Worm (Caenorhabditis elegans) whole organism, late embryonic: Measurements from ENCODE around the gene srz-6.

Experiments used
- K02D7.2 ChIP-seq: sonication (generic microtip); optimal IDR thresholded peaks from 2 replicates; lab custom pipeline; 2017; ENCODE audit warnings: mild to moderate bottlenecking, missing genetic modification characterization, missing compliant biosample characterization
- K09A11.1 ChIP-seq: sonication (generic microtip); optimal IDR thresholded peaks from 2 replicates; lab custom pipeline; 2017; ENCODE audit warnings: antibody characterized with exemption, mild to moderate bottlenecking, missing genetic modification characterization, missing compliant biosample characterization; ENCODE audit not compliant: insufficient read depth
- T23F11.4 ChIP-seq: fragments of 200-800 bp; sonication (Bioruptor generic); optimal IDR thresholded peaks from 2 replicates; lab custom pipeline; 2018; ENCODE audit warnings: mild to moderate bottlenecking, missing genetic modification characterization, missing compliant biosample characterization
- ama-1 ChIP-seq: fragments of 150-350 bp; optimal IDR thresholded peaks from 2 replicates; lab custom pipeline; 2014
- ceh-14 ChIP-seq: sonication (generic microtip); optimal IDR thresholded peaks from 2 replicates; lab custom pipeline; 2016; ENCODE audit warnings: missing genotype, missing genetic modification characterization, missing compliant biosample characterization
- ceh-19 ChIP-seq: fragments of 200-800 bp; sonication (Bioruptor generic); optimal IDR thresholded peaks from 2 replicates; lab custom pipeline; 2018; ENCODE audit warnings: mild to moderate bottlenecking, missing genetic modification characterization, missing compliant biosample characterization
- ceh-2 ChIP-seq: sonication (generic microtip); optimal IDR thresholded peaks from 2 replicates; lab custom pipeline; 2016; ENCODE audit warnings: missing genotype, missing genetic modification characterization, missing compliant biosample characterization
- ceh-24 ChIP-seq: sonication (generic microtip); optimal IDR thresholded peaks from 2 replicates; lab custom pipeline; 2016; ENCODE audit warnings: mild to moderate bottlenecking, missing genetic modification characterization, missing compliant biosample characterization
- ceh-30 ChIP-seq: fragments of 150-350 bp; optimal IDR thresholded peaks from 2 replicates; lab custom pipeline; 2014; ENCODE audit warnings: missing biosample characterization, missing genetic modification characterization
- ceh-31 ChIP-seq: sonication (generic microtip); optimal IDR thresholded peaks from 2 replicates; lab custom pipeline; 2016; ENCODE audit warnings: missing genetic modification characterization, missing compliant biosample characterization
- ceh-45 ChIP-seq: fragments of 200-800 bp; sonication (Bioruptor generic); IDR thresholded peaks from 2 replicates; pipeline ENCODE4 v1.3.6; 2022; ENCODE audit warnings: missing genetic modification reagents, missing genetic modification characterization, missing compliant biosample characterization
- ceh-6 ChIP-seq: fragments of 200-800 bp; sonication (Bioruptor generic); optimal IDR thresholded peaks from 2 replicates; lab custom pipeline; 2018; ENCODE audit warnings: mild to moderate bottlenecking, missing genetic modification characterization, missing compliant biosample characterization
- ceh-9 ChIP-seq: sonication (generic microtip); optimal IDR thresholded peaks from 2 replicates; lab custom pipeline; 2016; ENCODE audit warnings: mild to moderate bottlenecking, missing genetic modification characterization, inconsistent platforms, missing compliant biosample characterization
- dmd-4 ChIP-seq: sonication (generic microtip); optimal IDR thresholded peaks from 2 replicates; lab custom pipeline; 2016; ENCODE audit warnings: borderline replicate concordance, missing genetic modification characterization, missing compliant biosample characterization
- dve-1 ChIP-seq: sonication (generic microtip); optimal IDR thresholded peaks from 2 replicates; lab custom pipeline; 2017; ENCODE audit warnings: antibody characterized with exemption, mild to moderate bottlenecking, missing genetic modification characterization, missing compliant biosample characterization
- elt-2 ChIP-seq: sonication (generic microtip); optimal IDR thresholded peaks from 2 replicates; lab custom pipeline; 2016; ENCODE audit warnings: missing genetic modification reagents, missing genetic modification characterization, missing compliant biosample characterization
- ets-4 ChIP-seq: sonication (generic microtip); optimal IDR thresholded peaks from 2 replicates; lab custom pipeline; 2016; ENCODE audit warnings: missing genetic modification characterization, missing compliant biosample characterization
- fkh-10 ChIP-seq: fragments of 150-350 bp; optimal IDR thresholded peaks from 2 replicates; lab custom pipeline; 2014; ENCODE audit warnings: missing biosample characterization, missing genetic modification reagents, missing genetic modification characterization
- hlh-13 ChIP-seq: fragments of 200-800 bp; sonication (Bioruptor generic); optimal IDR thresholded peaks from 2 replicates; lab custom pipeline; 2018; ENCODE audit warnings: mild to moderate bottlenecking, missing genetic modification characterization, missing compliant biosample characterization
- hlh-15 ChIP-seq: sonication (generic microtip); optimal IDR thresholded peaks from 2 replicates; lab custom pipeline; 2016; ENCODE audit warnings: missing genetic modification characterization, missing compliant biosample characterization
- hlh-6 ChIP-seq: sonication (generic microtip); optimal IDR thresholded peaks from 2 replicates; lab custom pipeline; 2016; ENCODE audit warnings: missing genotype, missing genetic modification characterization, missing compliant biosample characterization
- hlh-8 ChIP-seq: sonication (generic microtip); optimal IDR thresholded peaks from 2 replicates; lab custom pipeline; 2016; ENCODE audit warnings: missing genotype, missing genetic modification characterization, missing compliant biosample characterization
- lim-6 ChIP-seq: sonication (generic microtip); optimal IDR thresholded peaks from 2 replicates; lab custom pipeline; 2016; ENCODE audit warnings: missing genetic modification characterization, missing compliant biosample characterization
- lin-11 ChIP-seq: fragments of 200-800 bp; sonication (Bioruptor generic); optimal IDR thresholded peaks from 2 replicates; lab custom pipeline; 2018; ENCODE audit warnings: mild to moderate bottlenecking, missing genetic modification characterization, missing compliant biosample characterization
- madf-2 ChIP-seq: sonication (generic microtip); optimal IDR thresholded peaks from 2 replicates; lab custom pipeline; 2017; ENCODE audit warnings: missing genetic modification characterization, missing compliant biosample characterization
- mec-3 ChIP-seq: sonication (generic microtip); optimal IDR thresholded peaks from 2 replicates; lab custom pipeline; 2016; ENCODE audit warnings: borderline replicate concordance, missing genetic modification characterization, missing compliant biosample characterization
- nfya-1 ChIP-seq: sonication (generic microtip); optimal IDR thresholded peaks from 2 replicates; lab custom pipeline; 2017; ENCODE audit warnings: missing genetic modification characterization, mild to moderate bottlenecking, missing compliant biosample characterization, antibody characterized with exemption, moderate library complexity
- nhr-11 ChIP-seq: fragments of 150-350 bp; optimal IDR thresholded peaks from 2 replicates; lab custom pipeline; 2014; ENCODE audit warnings: missing biosample characterization, missing genetic modification characterization
- nhr-232 ChIP-seq: sonication (generic microtip); optimal IDR thresholded peaks from 2 replicates; lab custom pipeline; 2016; ENCODE audit warnings: missing genetic modification characterization, missing compliant biosample characterization
- npax-4 ChIP-seq: sonication (generic microtip); optimal IDR thresholded peaks from 2 replicates; lab custom pipeline; 2016; ENCODE audit warnings: missing genetic modification characterization, missing compliant biosample characterization
- odd-2 ChIP-seq: sonication (generic microtip); optimal IDR thresholded peaks from 2 replicates; lab custom pipeline; 2017; ENCODE audit warnings: antibody characterized with exemption, mild to moderate bottlenecking, missing genetic modification characterization, missing compliant biosample characterization
- pat-9 ChIP-seq: fragments of 200-800 bp; sonication (Bioruptor generic); optimal IDR thresholded peaks from 2 replicates; lab custom pipeline; 2018; ENCODE audit warnings: mild to moderate bottlenecking, missing genetic modification characterization, moderate library complexity, missing compliant biosample characterization
- pax-1 ChIP-seq: fragments of 150-350 bp; optimal IDR thresholded peaks from 2 replicates; lab custom pipeline; 2014; ENCODE audit warnings: missing biosample characterization, missing genetic modification characterization
- pha-2 ChIP-seq: sonication (generic microtip); optimal IDR thresholded peaks from 2 replicates; lab custom pipeline; 2017; ENCODE audit warnings: mild to moderate bottlenecking, missing genetic modification characterization, missing compliant biosample characterization
- pha-4 ChIP-seq: fragments of 150-350 bp; optimal IDR thresholded peaks from 2 replicates; lab custom pipeline; 2018; ENCODE audit warnings: missing biosample characterization, missing genetic modification reagents, missing genetic modification characterization
- pqm-1 ChIP-seq: sonication (generic microtip); optimal IDR thresholded peaks from 2 replicates; lab custom pipeline; 2016; ENCODE audit warnings: missing genetic modification characterization, missing compliant biosample characterization
- pros-1 ChIP-seq: fragments of 150-350 bp; optimal IDR thresholded peaks from 2 replicates; lab custom pipeline; 2014; ENCODE audit warnings: missing biosample characterization, missing genetic modification reagents, missing genetic modification characterization
- ref-2 ChIP-seq: sonication (generic microtip); optimal IDR thresholded peaks from 2 replicates; lab custom pipeline; 2016; ENCODE audit warnings: missing genetic modification characterization, missing compliant biosample characterization
- sox-2 ChIP-seq: fragments of 200-800 bp; sonication (Bioruptor generic); IDR thresholded peaks from 2 replicates; pipeline ENCODE4 v1.3.6; 2022; ENCODE audit warnings: missing genetic modification reagents, missing genetic modification characterization, missing compliant biosample characterization
- sox-4 ChIP-seq: sonication (generic microtip); optimal IDR thresholded peaks from 2 replicates; lab custom pipeline; 2017; ENCODE audit warnings: mild to moderate bottlenecking, missing genetic modification characterization, inconsistent platforms, missing compliant biosample characterization
- tbx-7 ChIP-seq: sonication (generic microtip); optimal IDR thresholded peaks from 2 replicates; lab custom pipeline; 2016; ENCODE audit warnings: missing genotype, missing genetic modification characterization, missing compliant biosample characterization
- ttx-3 ChIP-seq: sonication (generic microtip); optimal IDR thresholded peaks from 2 replicates; lab custom pipeline; 2016; ENCODE audit warnings: missing genetic modification reagents, missing genetic modification characterization, missing compliant biosample characterization
- unc-3 ChIP-seq, 2 experiments: fragments of 200-800 bp in 1 of 2; sonication (Bioruptor generic) in 1 of 2; sonication (generic microtip) in 1 of 2; conservative IDR thresholded peaks in 1 of 2; optimal IDR thresholded peaks in 1 of 2; 2 replicates each; pipeline versions ENCODE4 v1.3.6 to Lab custom; 2016 to 2022; ENCODE audit warnings: missing compliant biosample characterization in 2 of 2, missing genetic modification characterization in 2 of 2, missing genetic modification reagents in 1 of 2
- unc-42 ChIP-seq: sonication (generic microtip); optimal IDR thresholded peaks from 2 replicates; lab custom pipeline; 2016; ENCODE audit warnings: missing genotype, missing genetic modification characterization, missing compliant biosample characterization
- unc-55 ChIP-seq: sonication (generic microtip); optimal IDR thresholded peaks from 2 replicates; lab custom pipeline; 2017; ENCODE audit warnings: missing biosample characterization, missing genetic modification reagents, missing genetic modification characterization
- ztf-16 ChIP-seq: sonication (generic microtip); optimal IDR thresholded peaks from 2 replicates; lab custom pipeline; 2017; ENCODE audit warnings: missing genetic modification characterization, missing compliant biosample characterization

Gene srz-6

DNA sequence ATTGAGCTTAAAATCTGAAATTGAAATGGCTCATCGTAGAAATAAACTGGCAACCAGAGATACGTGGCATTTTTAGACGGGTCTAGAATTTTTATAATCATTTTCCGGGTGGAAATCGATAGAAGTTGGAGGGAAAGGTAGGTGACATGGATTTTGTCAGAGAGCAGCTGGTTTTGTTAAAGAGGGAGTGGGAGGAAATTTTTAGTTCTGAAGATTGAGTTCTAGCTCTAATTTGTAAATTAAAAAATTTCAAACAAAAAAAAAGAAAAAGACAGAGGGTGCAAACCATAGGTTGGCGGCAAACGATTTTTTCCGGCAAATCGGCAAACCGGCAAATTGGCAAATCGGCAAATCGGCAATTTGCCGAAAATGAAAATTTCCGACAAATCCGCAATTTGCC is 35.4 kb upstream of the srz-6 start, which contains the start of gene sre-32:
Gene sre-32, minus strand, starts transcription at position 101 of the 400 bp plus-strand sequence.
- no peak for TF ChIP-seq ceh-14
- TF ChIP-seq ets-4: no peak
- no peak for TF ChIP-seq ceh-31 (tag; lab: Kevin White, UChicago)
- TF ChIP-seq ref-2 (tag; lab: Kevin White, UChicago): no peak
- TF ChIP-seq ceh-30: no peak
- TF ChIP-seq unc-3 (GFP tag; conservative IDR thresholded peaks at IDR 0.05; lab: Robert Waterston, UW): no peak
- TF ChIP-seq unc-3 (tag; optimal IDR thresholded peaks at IDR 0.05; lab: Kevin White, UChicago): no peak
- TF ChIP-seq pax-1 (tag; lab: Kevin White, UChicago): no peak
- TF ChIP-seq ceh-2 (tag; lab: Kevin White, UChicago): no peak
- TF ChIP-seq ama-1: no peak
- no peak for TF ChIP-seq elt-2 (tag; lab: Kevin White, UChicago)
- no peak for TF ChIP-seq madf-2 (tag; lab: Kevin White, UChicago)
- TF ChIP-seq ceh-6: no peak
- no peak for TF ChIP-seq nfya-1
- TF ChIP-seq sox-2 (GFP tag; lab: Robert Waterston, UW): no peak
- TF ChIP-seq unc-42 (tag; lab: Kevin White, UChicago): no peak
- TF ChIP-seq ceh-9: no peak
- TF ChIP-seq tbx-7 (tag; lab: Kevin White, UChicago): no peak
- no peak for TF ChIP-seq sox-4 (tag; lab: Kevin White, UChicago)
- no peak for TF ChIP-seq T23F11.4
- TF ChIP-seq pha-2 (tag; lab: Kevin White, UChicago): no peak

DNA sequence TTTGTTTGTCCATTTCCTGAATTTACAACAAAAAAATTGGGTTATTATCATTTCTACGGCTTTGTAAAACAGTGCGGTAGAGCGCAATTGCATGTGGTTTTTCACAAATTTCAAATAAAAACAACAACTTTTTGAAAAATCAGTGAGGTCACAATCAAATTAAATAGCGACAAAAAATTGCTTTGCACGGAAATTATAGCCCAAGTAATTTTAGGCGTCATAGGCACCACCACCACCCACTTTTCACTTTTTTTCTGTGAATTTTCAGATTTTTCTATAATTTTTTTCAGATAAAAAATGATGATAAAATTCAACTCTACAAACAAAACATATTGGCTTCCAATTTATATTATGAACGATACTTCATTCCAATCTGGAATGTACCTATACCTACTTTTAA is 34.8 kb upstream of the srz-6 start, which contains the start of gene sre-38:
Gene sre-38, plus strand, starts transcription at position 301 of the 400 bp plus-strand sequence.
- no peak for TF ChIP-seq ama-1
- TF ChIP-seq mec-3 (tag; lab: Kevin White, UChicago): no peak
- no peak for TF ChIP-seq sox-2 (GFP tag; lab: Robert Waterston, UW)
- no peak for TF ChIP-seq tbx-7 (tag; lab: Kevin White, UChicago)
- no peak for TF ChIP-seq ref-2 (tag; lab: Kevin White, UChicago)
- no peak for TF ChIP-seq pat-9 (tag; lab: Kevin White, UChicago)
- no peak for TF ChIP-seq lim-6
- TF ChIP-seq, all 69 proteins: peak for 0

DNA sequence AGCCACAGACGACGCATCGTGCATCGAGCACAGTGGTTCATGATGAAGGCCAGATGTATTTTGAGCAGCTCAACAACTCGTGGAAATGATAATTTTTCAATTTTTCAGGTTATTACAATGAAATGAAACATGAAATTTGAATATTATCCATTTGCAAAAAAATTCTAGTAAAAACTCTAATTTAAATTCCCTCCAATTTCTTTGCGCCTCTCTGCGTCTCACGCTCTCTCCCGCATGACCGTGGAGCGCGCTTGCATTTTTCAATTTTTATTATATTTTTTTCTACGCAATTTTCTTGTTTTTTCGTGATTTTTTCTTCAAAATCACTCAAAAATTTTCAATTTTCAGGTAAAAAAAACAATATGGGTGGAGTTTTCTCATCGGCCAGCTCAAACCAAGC is 32.6 kb upstream of the srz-6 start, which contains the start of gene tag-281:
Gene tag-281, plus strand, starts transcription at position 340 of the 400 bp plus-strand sequence.
- TF ChIP-seq tbx-7 (tag; lab: Kevin White, UChicago) (no peak), lin-11 (tag; lab: Kevin White, UChicago) (no peak), pax-1 (tag; lab: Kevin White, UChicago) (peak; percentile 6), ceh-30 (no peak), ceh-31 (tag; lab: Kevin White, UChicago) (peak; percentile 15), ztf-16 (no peak), ceh-2 (tag; lab: Kevin White, UChicago) (no peak), hlh-15 (tag; lab: Kevin White, UChicago) (no peak), hlh-6 (tag; lab: Kevin White, UChicago) (no peak), sox-2 (GFP tag; lab: Robert Waterston, UW) (no peak), ceh-19 (no peak), npax-4 (no peak), pqm-1 (no peak), pros-1 (tag; lab: Kevin White, UChicago) (no peak), hlh-13 (GFP tag; lab: Kevin White, UChicago) (no peak), nhr-11 (no peak), pha-4 (tag; lab: Kevin White, UChicago) (no peak), K02D7.2 (tag; lab: Kevin White, UChicago) (no peak), hlh-8 (tag; lab: Kevin White, UChicago) (no peak), ttx-3 (tag; lab: Kevin White, UChicago) (no peak), mec-3 (tag; lab: Kevin White, UChicago) (no peak), ceh-45 (GFP tag; lab: Robert Waterston, UW) (no peak), sox-4 (tag; lab: Kevin White, UChicago) (no peak), pha-2 (tag; lab: Kevin White, UChicago) (no peak), pat-9 (tag; lab: Kevin White, UChicago) (no peak), ets-4 (no peak), unc-55 (GFP tag; lab: Kevin White, UChicago) (no peak), ceh-24 (tag; lab: Kevin White, UChicago) (no peak), nfya-1 (peak; percentile 68), odd-2 (tag; lab: Kevin White, UChicago) (no peak), nhr-232 (no peak), unc-42 (tag; lab: Kevin White, UChicago) (peak; percentile 47), lim-6 (no peak), dve-1 (no peak), fkh-10 (GFP tag; lab: Kevin White, UChicago) (no peak), K09A11.1 (tag; lab: Kevin White, UChicago) (no peak), dmd-4 (tag; lab: Kevin White, UChicago) (no peak)
